Fruit fly (Drosophila melanogaster) S2 (cell line): ENCODE measurements around the gene mRpL1.

Experiments
- CG8478 ChIP-seq: fragments of >200 bp; optimal IDR thresholded peaks from 2 replicates; lab custom pipeline; 2018
- CTCF ChIP-seq, 2 experiments: fragments of >200 bp; optimal IDR thresholded peaks; 2 replicates each; lab custom pipeline; 2018

- TF ChIP-seq CTCF (optimal IDR thresholded peaks at IDR 0.05; lab: Kevin White, UChicago) (no peak), CG8478 (lab: Kevin White, UChicago) (no peak)
Observed at dm6 chr3R:8324016-8324415, 22.8 kb downstream of the mRpL1 start, which contains the start of gene CG7443.
